Worm (Caenorhabditis elegans): Measurements from ENCODE around the gene dyn-1.

dyn-1 gene

DNA sequence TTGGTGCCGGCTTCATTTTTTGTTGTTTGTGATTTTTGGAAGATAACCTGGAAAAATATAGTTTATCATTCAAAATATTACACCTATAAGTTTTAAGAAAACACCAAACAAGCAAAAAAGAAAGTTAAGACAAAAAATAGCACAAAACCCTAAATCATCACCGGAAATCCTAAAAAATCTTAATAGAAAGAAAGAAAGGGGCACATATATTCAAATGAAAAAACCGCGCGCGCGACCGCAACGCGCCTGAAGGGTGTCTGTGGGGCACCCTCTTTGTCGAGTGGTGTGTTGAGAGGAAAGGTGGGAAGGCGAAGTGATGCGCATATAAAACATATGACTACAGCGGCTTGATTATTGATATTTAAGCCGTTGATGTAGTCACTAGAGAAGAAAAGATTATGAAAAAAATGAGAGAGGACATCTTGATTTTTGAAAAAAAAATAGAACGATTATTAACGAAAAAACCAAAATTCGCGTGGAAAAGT, 45.1 kb downstream of the dyn-1 start, which contains the start of gene K09E9.3:
TSS of gene K09E9.3 (minus strand) at position 51 of the 485 bp plus-strand sequence.
- TF ChIP-seq mdl-1 (tag; optimal IDR thresholded peaks at IDR 0.05) (no peak), lin-11 (tag; optimal IDR thresholded peaks at IDR 0.05) (no peak), lin-13 (GFP tag; optimal IDR thresholded peaks at IDR 0.05) (peak; percentile 1), unc-55 (GFP tag; optimal IDR thresholded peaks at IDR 0.05) (peak; percentile 36), crh-2 (tag; optimal IDR thresholded peaks at IDR 0.05) (no peak), gmeb-1 (tag; optimal IDR thresholded peaks at IDR 0.05) (no peak), lsy-2 (tag; optimal IDR thresholded peaks at IDR 0.05) (peak in 1 of 2 experiments; percentile 30)

DNA sequence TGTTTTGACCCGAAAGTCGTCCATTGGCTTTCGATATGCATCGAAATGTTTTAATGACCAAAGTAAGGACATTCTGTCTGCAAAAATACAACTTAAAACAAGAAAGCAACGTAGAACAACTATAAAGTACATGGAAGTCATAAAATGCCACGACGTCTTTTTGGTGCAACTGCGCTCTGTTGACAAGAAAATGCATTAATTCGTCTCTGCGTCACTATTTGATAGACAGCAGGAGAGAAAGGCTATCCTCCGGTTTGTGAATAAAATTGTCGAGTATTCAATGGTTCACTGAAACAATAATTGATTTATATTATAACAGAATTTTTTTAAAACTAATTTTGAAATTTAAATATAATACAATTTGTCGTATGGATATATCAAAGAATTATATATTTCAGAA, 47.8 kb downstream of the dyn-1 start, which contains the start of gene ergi-3:
TSS of gene ergi-3 (minus strand) at position 311 of the 400 bp plus-strand sequence.
- TF ChIP-seq nhr-11 (tag; optimal IDR thresholded peaks at IDR 0.05) (no peak), mbf-1 (tag; optimal IDR thresholded peaks at IDR 0.05) (no peak), lsy-2 (tag; optimal IDR thresholded peaks at IDR 0.05) (peak in 1 of 2 experiments; percentile 78), C34F6.9 (tag; optimal IDR thresholded peaks at IDR 0.05) (peak; percentile 86), nhr-129 (tag; optimal IDR thresholded peaks at IDR 0.05) (peak; percentile 86), skn-1 (tag; optimal IDR thresholded peaks at IDR 0.05) (no peak), nhr-23 (tag; optimal IDR thresholded peaks at IDR 0.05) (no peak), zag-1 (tag; optimal IDR thresholded peaks at IDR 0.05) (peak; percentile 36), Y55F3AM.14 (GFP tag; optimal IDR thresholded peaks at IDR 0.05) (no peak), F13H6.1 (tag; optimal IDR thresholded peaks at IDR 0.05) (peak; percentile 29), nhr-237 (tag; optimal IDR thresholded peaks at IDR 0.05) (no peak), nhr-25 (tag; optimal IDR thresholded peaks at IDR 0.05) (peak; percentile 66), ztf-11 (tag; optimal IDR thresholded peaks at IDR 0.05) (no peak), unc-62 (GFP tag; optimal IDR thresholded peaks at IDR 0.05) (no peak), nhr-12 (tag; optimal IDR thresholded peaks at IDR 0.05) (no peak), ceh-16 (tag; optimal IDR thresholded peaks at IDR 0.05) (no peak), ceh-82 (tag; optimal IDR thresholded peaks at IDR 0.05) (no peak), egl-27 (tag; optimal IDR thresholded peaks at IDR 0.05) (no peak), nhr-10 (tag; optimal IDR thresholded peaks at IDR 0.05) (no peak), sma-9 (GFP tag; optimal IDR thresholded peaks at IDR 0.05) (peak; percentile 69), sma-9 (tag; optimal IDR thresholded peaks at IDR 0.05) (no peak), mab-5 (tag; optimal IDR thresholded peaks at IDR 0.05) (peak; percentile 54), blmp-1 (tag; optimal IDR thresholded peaks at IDR 0.05; ENCODE audit: insufficient read depth) (no peak), aly-2 (tag; optimal IDR thresholded peaks at IDR 0.05) (no peak), lin-13 (GFP tag; optimal IDR thresholded peaks at IDR 0.05) (peak; percentile 73), nhr-6 (tag; optimal IDR thresholded peaks at IDR 0.05) (peak; percentile 52), peb-1 (tag; optimal IDR thresholded peaks at IDR 0.05) (no peak), unc-55 (GFP tag; optimal IDR thresholded peaks at IDR 0.05) (peak; percentile 89), ztf-4 (tag; optimal IDR thresholded peaks at IDR 0.05) (peak; percentile 55), lin-11 (tag; optimal IDR thresholded peaks at IDR 0.05) (no peak), sma-3 (GFP tag; optimal IDR thresholded peaks at IDR 0.05) (peak; percentile 33), dmd-4 (tag; optimal IDR thresholded peaks at IDR 0.05) (no peak), crh-2 (tag; optimal IDR thresholded peaks at IDR 0.05) (peak; percentile 96), elt-3 (tag; optimal IDR thresholded peaks at IDR 0.05) (no peak), elt-1 (tag; optimal IDR thresholded peaks at IDR 0.05) (no peak), snpc-4 (tag; optimal IDR thresholded peaks at IDR 0.05) (peak; percentile 3), ama-1 (optimal IDR thresholded peaks at IDR 0.05) (peak; percentile 17), alr-1 (tag; optimal IDR thresholded peaks at IDR 0.05) (no peak), unc-39 (tag; optimal IDR thresholded peaks at IDR 0.05) (no peak), ztf-1 (GFP tag; conservative IDR thresholded peaks at IDR 0.05) (no peak), mdl-1 (tag; optimal IDR thresholded peaks at IDR 0.05) (peak in 1 of 2 experiments; percentile 5), ZK546.5 (tag; optimal IDR thresholded peaks at IDR 0.05) (no peak), gmeb-1 (tag; optimal IDR thresholded peaks at IDR 0.05) (peak; percentile 36), R02D3.7 (tag; optimal IDR thresholded peaks at IDR 0.05) (no peak), lin-39 (tag; optimal IDR thresholded peaks at IDR 0.05) (no peak), sem-4 (tag; optimal IDR thresholded peaks at IDR 0.05) (peak; percentile 82), fos-1 (tag; optimal IDR thresholded peaks at IDR 0.05) (peak; percentile 76), nhr-21 (tag; optimal IDR thresholded peaks at IDR 0.05) (peak; percentile 41), nhr-77 (tag; optimal IDR thresholded peaks at IDR 0.05) (no peak)

Measured in whole organism, L2 larva.